ENCODE assay signal across 1 fruit fly cellular context in genomic region chr2L:10413251-10414127, dm6.
A peak's percentile ranks its signal among the peaks of the same experiment; 100 is the strongest.
TF ChIP-seq lines count a peak whose summit lies in the region.

Gene CG5355 (minus strand): TSS chr2L:10413463.
Gene Klp31E (plus strand): TSS chr2L:10414017.

TF ChIP-seq in whole organism, embryonic, 481 proteins besides CTCF, POLR2A, EP300 and RAD21 (continued from another document and continues in another):
- TF ChIP-seq CG12942 (GFP tag; optimal IDR thresholded peaks at IDR 0.05; lab: Kevin White, UChicago) (peak; percentile 42), pita (GFP tag; optimal IDR thresholded peaks at IDR 0.05; lab: Kevin White, UChicago) (no peak), CG2199 (GFP tag; IDR thresholded peaks at IDR 0.05; lab: Robert Waterston, UW) (0 out of 3 replicates have a peak, but pooled peaks have one; percentile 24), B-H2 (GFP tag; optimal IDR thresholded peaks at IDR 0.05; lab: Kevin White, UChicago) (no peak), Taf1 (GFP tag; IDR thresholded peaks at IDR 0.05; lab: Robert Waterston, UW) (no peak), CG1792 (GFP tag; optimal IDR thresholded peaks at IDR 0.05; lab: Kevin White, UChicago) (peak; percentile 42), sd (tag; optimal IDR thresholded peaks at IDR 0.05; lab: Kevin White, UChicago) (no peak), ATbp (GFP tag; optimal IDR thresholded peaks at IDR 0.05; lab: Kevin White, UChicago) (no peak), exex (tag; optimal IDR thresholded peaks at IDR 0.05; lab: Kevin White, UChicago) (peak; percentile 46), CG6654 (GFP tag; optimal IDR thresholded peaks at IDR 0.05; lab: Kevin White, UChicago) (peak; percentile 42), nerfin-1 (tag; optimal IDR thresholded peaks at IDR 0.05; lab: Kevin White, UChicago) (peak; percentile 31), maf-S (GFP tag; optimal IDR thresholded peaks at IDR 0.05; lab: Kevin White, UChicago) (peak; percentile 56), run (tag; optimal IDR thresholded peaks at IDR 0.05; lab: Kevin White, UChicago) (no peak), bcd (GFP tag; optimal IDR thresholded peaks at IDR 0.05; lab: Kevin White, UChicago) (peak; percentile 72), CG14710 (tag; optimal IDR thresholded peaks at IDR 0.05; lab: Kevin White, UChicago) (peak; percentile 83), hkb (optimal IDR thresholded peaks at IDR 0.05; lab: Kevin White, UChicago) (no peak), hkb (GFP tag; IDR thresholded peaks at IDR 0.05; lab: Robert Waterston, UW) (0 out of 2 replicates have a peak, but pooled peaks have one; percentile 24), dan (GFP tag; IDR thresholded peaks at IDR 0.05; lab: Robert Waterston, UW) (no peak), CG6689 (GFP tag; IDR thresholded peaks at IDR 0.05; lab: Robert Waterston, UW) (peak; percentile 71), E2f2 (GFP tag; IDR thresholded peaks at IDR 0.05; lab: Robert Waterston, UW) (no peak; the same call in 1 of the 2 replicates), CG12659 (GFP tag; optimal IDR thresholded peaks at IDR 0.05; lab: Kevin White, UChicago) (peak; percentile 83), NC2α (GFP tag; optimal IDR thresholded peaks at IDR 0.05; lab: Kevin White, UChicago) (no peak), CG15696 (tag; optimal IDR thresholded peaks at IDR 0.05; lab: Kevin White, UChicago) (peak; percentile 70), mam (GFP tag; optimal IDR thresholded peaks at IDR 0.05; lab: Kevin White, UChicago) (peak; percentile 57), Elba2 (GFP tag; optimal IDR thresholded peaks at IDR 0.05; lab: Kevin White, UChicago) (no peak), org-1 (GFP tag; optimal IDR thresholded peaks at IDR 0.05; lab: Kevin White, UChicago) (no peak), dmrt11E (tag; optimal IDR thresholded peaks at IDR 0.05; lab: Kevin White, UChicago) (peak; percentile 80), Kr (GFP tag; optimal IDR thresholded peaks at IDR 0.05; lab: Kevin White, UChicago) (no peak), CG16815 (GFP tag; optimal IDR thresholded peaks at IDR 0.05; lab: Kevin White, UChicago) (peak; percentile 64), CG16779 (GFP tag; IDR thresholded peaks at IDR 0.05; lab: Robert Waterston, UW) (no peak), CG10321 (GFP tag; IDR thresholded peaks at IDR 0.05; lab: Robert Waterston, UW) (no peak), crol (GFP tag; IDR thresholded peaks at IDR 0.05; lab: Robert Waterston, UW) (no peak), az2 (GFP tag; optimal IDR thresholded peaks at IDR 0.05; lab: Kevin White, UChicago) (peak; percentile 69), zfh2 (GFP tag; optimal IDR thresholded peaks at IDR 0.05; lab: Kevin White, UChicago) (peak; percentile 56), slou (GFP tag; optimal IDR thresholded peaks at IDR 0.05; lab: Kevin White, UChicago) (peak; percentile 12), chn (GFP tag; optimal IDR thresholded peaks at IDR 0.05; lab: Kevin White, UChicago) (peak; percentile 41), CG43689 (GFP tag; IDR thresholded peaks at IDR 0.05; lab: Robert Waterston, UW) (no peak), chif (GFP tag; optimal IDR thresholded peaks at IDR 0.05; lab: Kevin White, UChicago) (peak; percentile 7 to 41), schlank (tag; optimal IDR thresholded peaks at IDR 0.05; lab: Kevin White, UChicago) (no peak), CG2120 (GFP tag; optimal IDR thresholded peaks at IDR 0.05; lab: Kevin White, UChicago) (peak; percentile 72), trem (tag; optimal IDR thresholded peaks at IDR 0.05; lab: Kevin White, UChicago) (peak; percentile 39), MBD-R2 (GFP tag; IDR thresholded peaks at IDR 0.05; lab: Robert Waterston, UW) (peak; percentile 72), insv (GFP tag; optimal IDR thresholded peaks at IDR 0.05; lab: Kevin White, UChicago) (peak in 1 of 2 experiments; percentile 26), HLH3B (GFP tag; IDR thresholded peaks at IDR 0.05; lab: Robert Waterston, UW) (no peak), Drgx (GFP tag; IDR thresholded peaks at IDR 0.05; lab: Robert Waterston, UW) (peak; percentile 37), CG8388 (GFP tag; optimal IDR thresholded peaks at IDR 0.05; lab: Kevin White, UChicago) (peak; percentile 64), tna (GFP tag; IDR thresholded peaks at IDR 0.05; lab: Robert Waterston, UW; ENCODE audit: partially characterized antibody) (no peak), gfzf (GFP tag; optimal IDR thresholded peaks at IDR 0.05; lab: Kevin White, UChicago) (peak; percentile 23), cas (GFP tag; IDR thresholded peaks at IDR 0.05; lab: Robert Waterston, UW) (no peak), CG9437 (GFP tag; optimal IDR thresholded peaks at IDR 0.05; lab: Kevin White, UChicago) (peak; percentile 78), CG4617 (GFP tag; optimal IDR thresholded peaks at IDR 0.05; lab: Kevin White, UChicago; ENCODE audit: borderline replicate concordance) (peak; percentile 6), mld (GFP tag; IDR thresholded peaks at IDR 0.05; lab: Robert Waterston, UW; ENCODE audit: partially characterized antibody) (peak; percentile 46; the same call in 1 of the 3 replicates), CG17568 (GFP tag; optimal IDR thresholded peaks at IDR 0.05; lab: Kevin White, UChicago) (no peak), CG31388 (GFP tag; optimal IDR thresholded peaks at IDR 0.05; lab: Kevin White, UChicago) (peak; percentile 28), CG3281 (GFP tag; optimal IDR thresholded peaks at IDR 0.05; lab: Kevin White, UChicago) (peak; percentile 64), CG3838 (GFP tag; optimal IDR thresholded peaks at IDR 0.05; lab: Kevin White, UChicago) (no peak), klu (GFP tag; IDR thresholded peaks at IDR 0.05; lab: Robert Waterston, UW) (no peak), salm (tag; optimal IDR thresholded peaks at IDR 0.05; lab: Kevin White, UChicago) (peak; percentile 37), CG2875 (GFP tag; optimal IDR thresholded peaks at IDR 0.05; lab: Kevin White, UChicago) (peak; percentile 12), tin (GFP tag; optimal IDR thresholded peaks at IDR 0.05; lab: Kevin White, UChicago) (peak; percentile 57), CG18476 (GFP tag; optimal IDR thresholded peaks at IDR 0.05; lab: Kevin White, UChicago) (peak; percentile 33), Pdp1 (GFP tag; optimal IDR thresholded peaks at IDR 0.05; lab: Kevin White, UChicago) (peak in 1 of 2 experiments; percentile 62), corto (GFP tag; optimal IDR thresholded peaks at IDR 0.05; lab: Kevin White, UChicago) (no peak), Fer1 (GFP tag; optimal IDR thresholded peaks at IDR 0.05; lab: Kevin White, UChicago) (peak; percentile 34), vvl (GFP tag; IDR thresholded peaks at IDR 0.05; lab: Robert Waterston, UW) (peak; percentile 62), tll (GFP tag; optimal IDR thresholded peaks at IDR 0.05; lab: Kevin White, UChicago) (no peak), lab (GFP tag; optimal IDR thresholded peaks at IDR 0.05; lab: Kevin White, UChicago) (no peak), CG14050 (GFP tag; IDR thresholded peaks at IDR 0.05; lab: Robert Waterston, UW) (no peak), CG9817 (tag; optimal IDR thresholded peaks at IDR 0.05; lab: Kevin White, UChicago) (peak; percentile 74), CG10366 (GFP tag; IDR thresholded peaks at IDR 0.05; lab: Robert Waterston, UW) (no peak), CG10979 (tag; optimal IDR thresholded peaks at IDR 0.05; lab: Kevin White, UChicago) (peak; percentile 72), CG17829 (tag; optimal IDR thresholded peaks at IDR 0.05; lab: Kevin White, UChicago) (peak; percentile 84), mirr (GFP tag; optimal IDR thresholded peaks at IDR 0.05; lab: Kevin White, UChicago) (no peak), Stat92E (GFP tag; optimal IDR thresholded peaks at IDR 0.05; lab: Kevin White, UChicago) (no peak), CG4328 (GFP tag; optimal IDR thresholded peaks at IDR 0.05; lab: Kevin White, UChicago) (peak; percentile 69), Tbp (GFP tag; optimal IDR thresholded peaks at IDR 0.05; lab: Kevin White, UChicago) (no peak), PHDP (tag; optimal IDR thresholded peaks at IDR 0.05; lab: Kevin White, UChicago) (peak; percentile 56), sisA (GFP tag; IDR thresholded peaks at IDR 0.05; lab: Robert Waterston, UW) (no peak), al (GFP tag; IDR thresholded peaks at IDR 0.05; lab: Robert Waterston, UW) (0 out of 2 replicates have a peak, but pooled peaks have one; percentile 16), CG6854 (GFP tag; optimal IDR thresholded peaks at IDR 0.05; lab: Kevin White, UChicago) (no peak), Ets65A (GFP tag; lab: Kevin White, UChicago) (peak; percentile 72), CG11085 (GFP tag; IDR thresholded peaks at IDR 0.05; lab: Robert Waterston, UW) (no peak), da (GFP tag; optimal IDR thresholded peaks at IDR 0.05; lab: Kevin White, UChicago) (peak; percentile 41), Bteb2 (GFP tag; optimal IDR thresholded peaks at IDR 0.05; lab: Kevin White, UChicago) (peak; percentile 6), sens (GFP tag; lab: Kevin White, UChicago) (peak; percentile 93), Dip3 (GFP tag; optimal IDR thresholded peaks at IDR 0.05; lab: Kevin White, UChicago) (peak; percentile 46), CG16813 (GFP tag; IDR thresholded peaks at IDR 0.05; lab: Robert Waterston, UW; ENCODE audit: partially characterized antibody) (peak; percentile 68), CG33557 (GFP tag; optimal IDR thresholded peaks at IDR 0.05; lab: Kevin White, UChicago) (peak; percentile 76), CG9876 (GFP tag; optimal IDR thresholded peaks at IDR 0.05; lab: Kevin White, UChicago) (no peak), pros (GFP tag; optimal IDR thresholded peaks at IDR 0.05; lab: Kevin White, UChicago) (no peak), so (GFP tag; IDR thresholded peaks at IDR 0.05; lab: Robert Waterston, UW) (peak; percentile 70; the same call in 1 of the 3 replicates), CG4424 (GFP tag; optimal IDR thresholded peaks at IDR 0.05; lab: Kevin White, UChicago) (peak; percentile 73), Doc2 (GFP tag; IDR thresholded peaks at IDR 0.05; lab: Robert Waterston, UW) (no peak), Xbp1 (GFP tag; optimal IDR thresholded peaks at IDR 0.05; lab: Kevin White, UChicago) (peak; percentile 71), CG12391 (tag; optimal IDR thresholded peaks at IDR 0.05; lab: Kevin White, UChicago) (peak; percentile 84), zen2 (GFP tag; IDR thresholded peaks at IDR 0.05; lab: Robert Waterston, UW; ENCODE audit: partially characterized antibody) (peak; percentile 63; the same call in 2 of the 3 replicates), CG30020 (tag; optimal IDR thresholded peaks at IDR 0.05; lab: Kevin White, UChicago) (peak; percentile 95), CG8944 (GFP tag; optimal IDR thresholded peaks at IDR 0.05; lab: Kevin White, UChicago) (peak; percentile 41), Scr (GFP tag; IDR thresholded peaks at IDR 0.05; lab: Robert Waterston, UW; ENCODE audit: partially characterized antibody) (peak; percentile 81), tio (GFP tag; optimal IDR thresholded peaks at IDR 0.05; lab: Kevin White, UChicago) (no peak), CG11504 (tag; optimal IDR thresholded peaks at IDR 0.05; lab: Kevin White, UChicago) (peak; percentile 79), CG8359 (GFP tag; optimal IDR thresholded peaks at IDR 0.05; lab: Kevin White, UChicago; ENCODE audit: borderline replicate concordance) (peak; percentile 14), Opbp (GFP tag; IDR thresholded peaks at IDR 0.05; lab: Robert Waterston, UW; ENCODE audit: partially characterized antibody) (peak; percentile 71; the same call in 2 of the 3 replicates), BtbVII (GFP tag; optimal IDR thresholded peaks at IDR 0.05; lab: Kevin White, UChicago) (peak; percentile 56), NFAT (GFP tag; IDR thresholded peaks at IDR 0.05; lab: Robert Waterston, UW) (peak; percentile 68; the same call in 1 of the 2 replicates), CG13894 (tag; optimal IDR thresholded peaks at IDR 0.05; lab: Kevin White, UChicago) (no peak), gcm2 (GFP tag; optimal IDR thresholded peaks at IDR 0.05; lab: Kevin White, UChicago) (peak; percentile 35), CG2202 (tag; optimal IDR thresholded peaks at IDR 0.05; lab: Kevin White, UChicago) (peak; percentile 12), Med (GFP tag; lab: Kevin White, UChicago) (peak; percentile 84), fru (optimal IDR thresholded peaks at IDR 0.05; lab: Kevin White, UChicago) (no peak), ato (GFP tag; IDR thresholded peaks at IDR 0.05; lab: Robert Waterston, UW; ENCODE audit: partially characterized antibody) (peak; percentile 42; the same call in 1 of the 2 replicates), Nf-YB (GFP tag; optimal IDR thresholded peaks at IDR 0.05; lab: Kevin White, UChicago) (peak; percentile 50), CG1529 (GFP tag; optimal IDR thresholded peaks at IDR 0.05; lab: Kevin White, UChicago) (peak; percentile 1), dm (GFP tag; optimal IDR thresholded peaks at IDR 0.05; lab: Kevin White, UChicago) (peak; percentile 18), CG17328 (GFP tag; IDR thresholded peaks at IDR 0.05; lab: Robert Waterston, UW) (peak; percentile 8; the same call in 1 of the 2 replicates), gro (GFP tag; optimal IDR thresholded peaks at IDR 0.05; lab: Kevin White, UChicago) (no peak), CG1647 (GFP tag; optimal IDR thresholded peaks at IDR 0.05; lab: Kevin White, UChicago) (peak; percentile 10), Nf-YA (GFP tag; IDR thresholded peaks at IDR 0.05; lab: Robert Waterston, UW) (no peak), CG10274 (GFP tag; optimal IDR thresholded peaks at IDR 0.05; lab: Kevin White, UChicago) (peak; percentile 1), CG7786 (GFP tag; optimal IDR thresholded peaks at IDR 0.05; lab: Kevin White, UChicago) (peak; percentile 43), sima (GFP tag; optimal IDR thresholded peaks at IDR 0.05; lab: Kevin White, UChicago) (no peak), chinmo (GFP tag; IDR thresholded peaks at IDR 0.05; lab: Robert Waterston, UW; ENCODE audit: partially characterized antibody) (peak; percentile 70; the same call in 1 of the 4 replicates), chm (GFP tag; IDR thresholded peaks at IDR 0.05; lab: Robert Waterston, UW) (peak; percentile 34), CG11560 (tag; IDR thresholded peaks at IDR 0.05; lab: Robert Waterston, UW) (no peak), CG12071 (GFP tag; optimal IDR thresholded peaks at IDR 0.05; lab: Kevin White, UChicago) (no peak), Rfx (GFP tag; IDR thresholded peaks at IDR 0.05; lab: Robert Waterston, UW) (peak; percentile 53), CG17361 (GFP tag; IDR thresholded peaks at IDR 0.05; lab: Robert Waterston, UW) (peak; percentile 95), CG4730 (GFP tag; IDR thresholded peaks at IDR 0.05; lab: Robert Waterston, UW) (no peak), sens-2 (GFP tag; IDR thresholded peaks at IDR 0.05; lab: Robert Waterston, UW) (no peak), CG32532 (GFP tag; IDR thresholded peaks at IDR 0.05; lab: Robert Waterston, UW) (peak; percentile 65), BEAF-32 (GFP tag; optimal IDR thresholded peaks at IDR 0.05; lab: Kevin White, UChicago) (peak; percentile 67)
